Worm (Caenorhabditis elegans): Measurements from ENCODE around the gene fbxb-42.

fbxb-42 gene

DNA sequence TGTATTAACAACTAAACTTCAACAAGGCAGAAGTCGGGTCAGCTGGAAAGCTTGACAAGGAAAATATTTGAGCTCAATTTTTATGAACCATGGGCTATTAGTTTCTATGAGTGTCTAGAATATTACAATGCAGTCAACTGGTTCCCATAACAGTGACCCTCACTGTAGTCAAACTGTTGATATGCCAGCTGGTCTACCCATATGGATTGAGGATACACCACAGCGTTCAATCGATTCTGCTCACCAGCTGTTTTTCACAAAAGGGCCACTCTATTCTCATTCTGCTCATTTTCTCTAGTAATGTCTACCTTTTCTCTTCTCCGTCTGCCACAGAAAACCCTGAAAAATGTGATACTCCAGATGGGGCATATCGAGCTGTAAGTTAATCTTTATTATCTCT lies at the start of gene fbxb-42:
fbxb-42 (plus strand) TSS at position 301 of the 400 bp plus-strand sequence.
- TF ChIP-seq ceh-48 (tag; optimal IDR thresholded peaks at IDR 0.05) (no peak), fax-1 (tag; optimal IDR thresholded peaks at IDR 0.05) (no peak), C38D4.7 (GFP tag; optimal IDR thresholded peaks at IDR 0.05) (no peak), mec-3 (tag; optimal IDR thresholded peaks at IDR 0.05; ENCODE audit: borderline replicate concordance) (no peak), fkh-10 (GFP tag; optimal IDR thresholded peaks at IDR 0.05) (no peak), sox-2 (GFP tag; IDR thresholded peaks at IDR 0.05) (no peak), dmd-4 (tag; optimal IDR thresholded peaks at IDR 0.05; ENCODE audit: borderline replicate concordance) (no peak), npax-4 (tag; optimal IDR thresholded peaks at IDR 0.05) (no peak), tbx-7 (tag; optimal IDR thresholded peaks at IDR 0.05) (no peak), ama-1 (optimal IDR thresholded peaks at IDR 0.05) (no peak), ceh-2 (tag; optimal IDR thresholded peaks at IDR 0.05) (no peak), sdc-2 (tag; optimal IDR thresholded peaks at IDR 0.05) (no peak), ceh-34 (tag; optimal IDR thresholded peaks at IDR 0.05) (no peak), madf-2 (tag; optimal IDR thresholded peaks at IDR 0.05) (no peak), rnt-1 (tag; optimal IDR thresholded peaks at IDR 0.05) (no peak), ets-4 (tag; optimal IDR thresholded peaks at IDR 0.05) (no peak)

- TF ChIP-seq tbx-2 (tag; optimal IDR thresholded peaks at IDR 0.05) (no peak), ceh-2 (tag; optimal IDR thresholded peaks at IDR 0.05) (no peak), ceh-30 (tag; optimal IDR thresholded peaks at IDR 0.05) (no peak), pha-2 (tag; optimal IDR thresholded peaks at IDR 0.05) (no peak)
Measured at ce11 chrII:1490813-1491212, 46.6 kb upstream of the fbxb-42 start.

DNA sequence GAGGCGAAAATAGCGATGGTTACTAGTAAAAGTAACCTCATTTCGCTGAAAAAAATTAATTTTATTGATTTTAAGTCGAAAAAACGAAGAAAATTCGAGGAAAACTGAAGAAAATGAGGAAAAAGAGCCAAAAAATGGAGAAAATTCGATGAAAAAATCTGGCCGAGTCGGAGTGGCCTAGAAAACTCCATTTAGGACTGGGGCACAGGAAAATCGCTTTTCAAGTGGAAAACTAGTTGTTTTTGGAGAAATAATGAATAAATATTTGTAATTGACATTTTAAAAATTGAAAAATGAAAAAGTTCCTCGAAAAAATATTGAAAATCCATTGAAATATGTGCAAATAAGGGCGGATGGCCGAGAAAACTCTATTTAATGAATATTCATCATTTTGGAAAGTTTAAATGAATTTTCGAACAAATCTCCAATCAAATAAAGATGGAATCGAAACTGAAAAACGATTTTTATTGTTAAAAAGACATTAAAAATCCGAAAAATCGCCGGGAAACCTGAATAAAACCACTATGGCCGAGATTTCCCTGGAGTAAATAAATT lies 37.1 kb upstream of the fbxb-42 start, which contains the start of gene emc-1:
emc-1 (minus strand) TSS at position 45 of the 555 bp plus-strand sequence.
- TF ChIP-seq tbx-2 (tag; optimal IDR thresholded peaks at IDR 0.05): peak; percentile 7
- no peak for TF ChIP-seq Y22D7AL.16 (tag; optimal IDR thresholded peaks at IDR 0.05)
- TF ChIP-seq zip-5 (tag; optimal IDR thresholded peaks at IDR 0.05): peak; percentile 27
- TF ChIP-seq ceh-14 (tag; optimal IDR thresholded peaks at IDR 0.05): peak; percentile 27
- no peak for TF ChIP-seq pha-4 (tag; optimal IDR thresholded peaks at IDR 0.05)
- TF ChIP-seq ceh-6 (GFP tag; optimal IDR thresholded peaks at IDR 0.05): no peak
- TF ChIP-seq C08G9.2 (tag; optimal IDR thresholded peaks at IDR 0.05): peak; percentile 30
- peak; percentile 2 for TF ChIP-seq elt-2 (tag; optimal IDR thresholded peaks at IDR 0.05)
- TF ChIP-seq pax-1 (tag; optimal IDR thresholded peaks at IDR 0.05): no peak
- no peak for TF ChIP-seq unc-3 (GFP tag; conservative IDR thresholded peaks at IDR 0.05)
- TF ChIP-seq unc-3 (tag; optimal IDR thresholded peaks at IDR 0.05): no peak
- no peak for TF ChIP-seq npax-4 (tag; optimal IDR thresholded peaks at IDR 0.05)
- no peak for TF ChIP-seq dmd-4 (tag; optimal IDR thresholded peaks at IDR 0.05; ENCODE audit: borderline replicate concordance)
- TF ChIP-seq dve-1 (tag; optimal IDR thresholded peaks at IDR 0.05): no peak
- no peak for TF ChIP-seq T23F11.4 (GFP tag; optimal IDR thresholded peaks at IDR 0.05)
- no peak for TF ChIP-seq ztf-16 (tag; optimal IDR thresholded peaks at IDR 0.05)
- no peak for TF ChIP-seq ama-1 (optimal IDR thresholded peaks at IDR 0.05)
- peak; percentile 55 for TF ChIP-seq ceh-2 (tag; optimal IDR thresholded peaks at IDR 0.05)
- no peak for TF ChIP-seq odd-2 (tag; optimal IDR thresholded peaks at IDR 0.05)
- no peak for TF ChIP-seq hlh-8 (tag; optimal IDR thresholded peaks at IDR 0.05)
- peak; percentile 33 for TF ChIP-seq ets-4 (tag; optimal IDR thresholded peaks at IDR 0.05)
- TF ChIP-seq ref-2 (tag; optimal IDR thresholded peaks at IDR 0.05): no peak
- TF ChIP-seq syd-9 (tag; optimal IDR thresholded peaks at IDR 0.05): no peak
- peak; percentile 60 for TF ChIP-seq unc-42 (tag; optimal IDR thresholded peaks at IDR 0.05)
- no peak for TF ChIP-seq ceh-34 (tag; optimal IDR thresholded peaks at IDR 0.05)
- TF ChIP-seq nfya-1 (tag; optimal IDR thresholded peaks at IDR 0.05): no peak
- TF ChIP-seq ceh-31 (tag; optimal IDR thresholded peaks at IDR 0.05): peak; percentile 65
- TF ChIP-seq lim-6 (tag; optimal IDR thresholded peaks at IDR 0.05): no peak

Measured in whole organism, late embryonic.